Fruit fly (Drosophila melanogaster) whole organism, embryonic: ENCODE data around the gene CG17786.

Source experiments
- Adf1 ChIP-seq: fragments of 200-800 bp; sonication (Bioruptor generic); IDR thresholded peaks from 2 replicates; pipeline ENCODE4 v1.3.6; 2022; ENCODE audit warnings: missing biosample characterization, missing genetic modification characterization
- Atf-2 ChIP-seq: fragments of 200-800 bp; sonication (Bioruptor generic); optimal IDR thresholded peaks from 2 replicates; lab custom pipeline; 2016; ENCODE audit warnings: missing biosample characterization, missing genetic modification characterization
- Blimp-1 ChIP-seq: fragments of 200-800 bp; sonication (Bioruptor generic); optimal IDR thresholded peaks from 3 replicates; lab custom pipeline; 2018; ENCODE audit warnings: missing biosample characterization, missing genetic modification characterization, mild to moderate bottlenecking, moderate library complexity, missing genetic modification reagents
- CG10543 ChIP-seq: fragments of 200-800 bp; sonication (Bioruptor generic); optimal IDR thresholded peaks from 3 replicates; lab custom pipeline; 2017; ENCODE audit warnings: missing biosample characterization, mild to moderate bottlenecking, missing genetic modification characterization, moderate library complexity
- CG12769 ChIP-seq: fragments of 200-800 bp; sonication (Bioruptor generic); optimal IDR thresholded peaks from 2 replicates; lab custom pipeline; 2019; ENCODE audit warnings: missing biosample characterization, mild to moderate bottlenecking, missing genetic modification characterization, moderate library complexity
- CG13287 ChIP-seq: fragments of 200-800 bp; sonication (Bioruptor generic); IDR thresholded peaks from 2 replicates; pipeline ENCODE4 v1.3.6; 2022; ENCODE audit warnings: missing biosample characterization, missing genetic modification characterization; ENCODE audit not compliant: partially characterized antibody
- CG13296 ChIP-seq: fragments of 200-800 bp; sonication (Bioruptor generic); optimal IDR thresholded peaks from 3 replicates; lab custom pipeline; 2018; ENCODE audit warnings: missing biosample characterization, mild to moderate bottlenecking, missing genetic modification characterization
- CG17359 ChIP-seq: fragments of 200-800 bp; sonication (Bioruptor generic); optimal IDR thresholded peaks from 3 replicates; lab custom pipeline; 2018; ENCODE audit warnings: missing biosample characterization, mild to moderate bottlenecking, missing genetic modification characterization, moderate library complexity
- CG17385 ChIP-seq: fragments of 200-800 bp; sonication (Bioruptor generic); optimal IDR thresholded peaks from 3 replicates; lab custom pipeline; 2018; ENCODE audit warnings: missing biosample characterization, mild to moderate bottlenecking, missing genetic modification characterization
- CG3407 ChIP-seq: fragments of 200-800 bp; sonication (Bioruptor generic); optimal IDR thresholded peaks from 2 replicates; lab custom pipeline; 2018; ENCODE audit warnings: missing biosample characterization, mild to moderate bottlenecking, missing genetic modification characterization
- CG5953 ChIP-seq: fragments of 200-800 bp; sonication (Bioruptor generic); IDR thresholded peaks from 2 replicates; pipeline ENCODE4 v1.3.6; 2022; ENCODE audit warnings: missing biosample characterization, missing genetic modification characterization
- CG6765 ChIP-seq: fragments of 200-800 bp; sonication (Bioruptor generic); optimal IDR thresholded peaks from 3 replicates; lab custom pipeline; 2017; ENCODE audit warnings: missing biosample characterization, mild to moderate bottlenecking, missing genetic modification characterization
- CrebB ChIP-seq: fragments of 200-800 bp; sonication (Bioruptor generic); optimal IDR thresholded peaks from 3 replicates; lab custom pipeline; 2018; ENCODE audit warnings: missing biosample characterization, mild to moderate bottlenecking, missing genetic modification characterization
- D19B ChIP-seq: fragments of 200-800 bp; sonication (Bioruptor generic); optimal IDR thresholded peaks from 2 replicates; lab custom pipeline; 2017; ENCODE audit warnings: missing biosample characterization, mild to moderate bottlenecking, missing genetic modification characterization
- Eip74EF ChIP-seq, 2 experiments: fragments of 200-800 bp in 1 of 2; fragments of >200 bp in 1 of 2; sonication (Bioruptor generic) in 1 of 2; optimal IDR thresholded peaks; 2 replicates each; lab custom pipeline; 2017 to 2019; ENCODE audit warnings: missing biosample characterization in 2 of 2, missing genetic modification characterization in 2 of 2, mild to moderate bottlenecking in 1 of 2, moderate library complexity in 1 of 2
- HLHmδ ChIP-seq: fragments of 200-800 bp; sonication (Bioruptor generic); optimal IDR thresholded peaks from 2 replicates; lab custom pipeline; 2018; ENCODE audit warnings: missing biosample characterization, mild to moderate bottlenecking, missing genetic modification characterization, moderate library complexity
- Jarid2 ChIP-seq: fragments of 200-800 bp; sonication (Bioruptor generic); optimal IDR thresholded peaks from 3 replicates; lab custom pipeline; 2017; ENCODE audit warnings: mild to moderate bottlenecking, missing biosample characterization, missing genetic modification reagents, missing genetic modification characterization
- MBD-R2 ChIP-seq: fragments of 200-800 bp; sonication (Bioruptor generic); IDR thresholded peaks from 2 replicates; pipeline ENCODE4 v1.3.6; 2022; ENCODE audit warnings: missing biosample characterization, missing genetic modification characterization
- Mad ChIP-seq: fragments of 200-800 bp; sonication (Bioruptor generic); optimal IDR thresholded peaks from 2 replicates; lab custom pipeline; 2016; ENCODE audit warnings: missing biosample characterization, missing genetic modification characterization
- Med ChIP-seq: fragments of 200-800 bp; sonication (Bioruptor generic); peaks from one replicate; lab custom pipeline; 2016; ENCODE audit warnings: missing biosample characterization, missing genetic modification characterization, mild to moderate bottlenecking, inconsistent platforms, moderate library complexity
- Nf-YC ChIP-seq: fragments of 200-800 bp; optimal IDR thresholded peaks from 3 replicates; lab custom pipeline; 2019; ENCODE audit warnings: missing biosample characterization, mild to moderate bottlenecking, missing genetic modification characterization, moderate library complexity
- Pdp1 ChIP-seq, 2 experiments: fragments of 200-800 bp; sonication (Bioruptor generic); optimal IDR thresholded peaks; 3 replicates each; lab custom pipeline; 2016; ENCODE audit warnings: missing biosample characterization in 2 of 2, missing genetic modification characterization in 2 of 2, mild to moderate bottlenecking in 1 of 2, moderate library complexity in 1 of 2
- Sry-δ ChIP-seq: fragments of 200-800 bp; sonication (Bioruptor generic); optimal IDR thresholded peaks from 2 replicates; lab custom pipeline; 2016; ENCODE audit warnings: missing biosample characterization, missing genetic modification characterization
- Trl ChIP-seq, 3 experiments: fragments of >200 bp in 2 of 3; fragments of 200-800 bp in 1 of 3; sonication (Bioruptor generic) in 1 of 3; optimal IDR thresholded peaks; 2 replicates in 1 of 3; 3 replicates in 2 of 3; lab custom pipeline; 2016 to 2017; ENCODE audit warnings: missing biosample characterization in 1 of 3, missing genetic modification characterization in 1 of 3
- abd-A ChIP-seq: fragments of 200-800 bp; sonication (Bioruptor generic); optimal IDR thresholded peaks from 3 replicates; lab custom pipeline; 2019; ENCODE audit warnings: missing biosample characterization, mild to moderate bottlenecking, missing genetic modification characterization, moderate library complexity
- bsh ChIP-seq, 2 experiments: fragments of 200-800 bp; sonication (Bioruptor generic); optimal IDR thresholded peaks; 2 replicates each; lab custom pipeline; 2017 to 2018; ENCODE audit warnings: mild to moderate bottlenecking in 2 of 2, missing biosample characterization in 2 of 2, missing genetic modification characterization in 2 of 2, moderate library complexity in 1 of 2
- caup ChIP-seq: fragments of 200-800 bp; sonication (Bioruptor generic); optimal IDR thresholded peaks from 3 replicates; lab custom pipeline; 2017; ENCODE audit warnings: missing biosample characterization, mild to moderate bottlenecking, missing genetic modification characterization, moderate library complexity; ENCODE audit not compliant: severe bottlenecking
- ci ChIP-seq: fragments of 200-800 bp; sonication (Bioruptor generic); IDR thresholded peaks from 3 replicates; pipeline ENCODE4 v1.3.6; 2022; ENCODE audit warnings: missing biosample characterization, missing genetic modification characterization
- crp ChIP-seq, 2 experiments: fragments of 200-800 bp; sonication (Bioruptor generic); optimal IDR thresholded peaks; 2 replicates in 1 of 2; 3 replicates in 1 of 2; lab custom pipeline; 2017; ENCODE audit warnings: missing biosample characterization in 2 of 2, missing genetic modification characterization in 2 of 2, mild to moderate bottlenecking in 1 of 2, moderate library complexity in 1 of 2
- exex ChIP-seq: fragments of 200-800 bp; sonication (Bioruptor generic); optimal IDR thresholded peaks from 4 replicates; lab custom pipeline; 2018; ENCODE audit warnings: missing biosample characterization, mild to moderate bottlenecking, missing genetic modification characterization, moderate library complexity
- gro ChIP-seq: fragments of 200-800 bp; sonication (Bioruptor generic); optimal IDR thresholded peaks from 2 replicates; lab custom pipeline; 2016; ENCODE audit warnings: missing biosample characterization, missing genetic modification characterization
- hbn ChIP-seq: fragments of 200-800 bp; sonication (Bioruptor generic); IDR thresholded peaks from 2 replicates; pipeline ENCODE4 v1.3.6; 2022; ENCODE audit warnings: missing biosample characterization, missing genetic modification characterization; ENCODE audit not compliant: partially characterized antibody
- her ChIP-seq: fragments of 200-800 bp; sonication (Bioruptor generic); optimal IDR thresholded peaks from 2 replicates; lab custom pipeline; 2016; ENCODE audit warnings: missing biosample characterization, missing genetic modification characterization
- hkb ChIP-seq, 2 experiments: fragments of 200-800 bp in 1 of 2; fragments of >200 bp in 1 of 2; sonication (Bioruptor generic) in 1 of 2; IDR thresholded peaks in 1 of 2; optimal IDR thresholded peaks in 1 of 2; 2 replicates each; pipeline versions ENCODE4 v1.3.6 to Lab custom; 2017 to 2022; ENCODE audit warnings: missing biosample characterization in 1 of 2, missing genetic modification characterization in 1 of 2
- insv ChIP-seq, 2 experiments: fragments of 200-800 bp; sonication (Bioruptor generic); optimal IDR thresholded peaks; 3 replicates each; lab custom pipeline; 2016 to 2018; ENCODE audit warnings: missing biosample characterization in 2 of 2, missing genetic modification characterization in 2 of 2
- kni ChIP-seq: fragments of 200-800 bp; sonication (Bioruptor generic); optimal IDR thresholded peaks from 3 replicates; lab custom pipeline; 2017; ENCODE audit warnings: mild to moderate bottlenecking, missing biosample characterization, missing genetic modification reagents, missing genetic modification characterization
- nom ChIP-seq: fragments of 200-800 bp; sonication (Bioruptor generic); optimal IDR thresholded peaks from 2 replicates; lab custom pipeline; 2017; ENCODE audit warnings: missing biosample characterization, missing genetic modification characterization, mild to moderate bottlenecking, moderate library complexity, missing genetic modification reagents
- otp ChIP-seq: fragments of 200-800 bp; sonication (Bioruptor generic); IDR thresholded peaks from 3 replicates; pipeline ENCODE4, ENCODE4 v1.3.6; 2022; ENCODE audit warnings: missing biosample characterization, missing genetic modification characterization
- pita ChIP-seq: fragments of 200-800 bp; sonication (Bioruptor generic); optimal IDR thresholded peaks from 2 replicates; lab custom pipeline; 2017; ENCODE audit warnings: missing biosample characterization, mild to moderate bottlenecking, missing genetic modification characterization
- psq ChIP-seq: fragments of 200-800 bp; sonication (Bioruptor generic); optimal IDR thresholded peaks from 2 replicates; lab custom pipeline; 2017; ENCODE audit warnings: missing biosample characterization, missing genetic modification characterization
- rib ChIP-seq: fragments of 200-800 bp; sonication (Bioruptor generic); IDR thresholded peaks from 2 replicates; pipeline ENCODE4 v1.3.6; 2022; ENCODE audit warnings: missing biosample characterization, missing genetic modification characterization
- sens ChIP-seq: fragments of 200-800 bp; sonication (Bioruptor generic); peaks from one replicate; lab custom pipeline; 2016; ENCODE audit warnings: missing biosample characterization, missing genetic modification characterization
- so ChIP-seq: fragments of 200-800 bp; sonication (Bioruptor generic); IDR thresholded peaks from 3 replicates; pipeline ENCODE4 v1.3.6; 2022; ENCODE audit warnings: missing biosample characterization, missing genetic modification characterization
- ssp ChIP-seq: fragments of 200-800 bp; sonication (Bioruptor generic); IDR thresholded peaks from 2 replicates; pipeline ENCODE4 v1.3.6; 2022; ENCODE audit warnings: missing biosample characterization, missing genetic modification characterization
- unc-4 ChIP-seq: fragments of 200-800 bp; sonication (Bioruptor generic); IDR thresholded peaks from 2 replicates; pipeline ENCODE4 v1.3.6; 2022; ENCODE audit warnings: missing biosample characterization, missing genetic modification characterization; ENCODE audit not compliant: partially characterized antibody
- wdn ChIP-seq: fragments of 200-800 bp; sonication (Bioruptor generic); IDR thresholded peaks from 2 replicates; pipeline ENCODE4 v1.3.6; 2022; ENCODE audit warnings: missing biosample characterization, missing genetic modification characterization
- zen2 ChIP-seq: fragments of 200-800 bp; sonication (Bioruptor generic); IDR thresholded peaks from 3 replicates; pipeline ENCODE4 v1.3.6; 2022; ENCODE audit warnings: missing biosample characterization, missing genetic modification characterization; ENCODE audit not compliant: partially characterized antibody

CG17786 gene

DNA sequence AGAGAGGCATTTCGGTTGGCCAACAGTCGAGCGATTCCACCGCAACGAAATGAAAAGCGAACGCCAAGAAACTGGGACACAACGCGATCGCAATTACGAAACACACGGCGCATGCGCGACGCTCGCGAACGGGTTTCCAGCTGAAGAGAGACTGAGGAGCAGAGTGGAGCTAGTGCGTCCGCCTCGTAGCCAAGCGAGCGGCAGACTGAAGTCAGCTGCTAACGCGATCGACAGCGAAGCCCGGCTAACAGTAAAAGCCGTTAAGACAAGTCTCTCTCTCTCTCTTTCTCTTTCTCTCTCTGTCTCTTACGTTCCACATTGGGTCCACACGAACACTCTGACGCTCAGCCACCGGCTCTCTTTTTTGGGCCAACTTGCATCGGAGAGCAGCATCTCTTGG lies at the start of gene CG17786:
Gene CG17786 (minus strand): TSS at position 154 of the 400 bp plus-strand sequence.
- peak; percentile 25 for TF ChIP-seq abd-A (tag; lab: Kevin White, UChicago)
- peak in 1 of 2 experiments; percentile 41 for TF ChIP-seq crp (GFP tag; optimal IDR thresholded peaks at IDR 0.05; lab: Kevin White, UChicago)
- peak in 1 of 2 experiments; percentile 27 for TF ChIP-seq Eip74EF (GFP tag; optimal IDR thresholded peaks at IDR 0.05; lab: Kevin White, UChicago)
- TF ChIP-seq pita: no peak
- 0 out of 2 replicates have a peak, but pooled peaks have one; percentile 40 for TF ChIP-seq rib
- no peak for TF ChIP-seq hkb (optimal IDR thresholded peaks at IDR 0.05; lab: Kevin White, UChicago)
- peak; percentile 49 for TF ChIP-seq hkb (GFP tag; IDR thresholded peaks at IDR 0.05; lab: Robert Waterston, UW)
- no peak for TF ChIP-seq CG17359 (tag; lab: Kevin White, UChicago)
- 0 out of 2 replicates have a peak, but pooled peaks have one; percentile 9 for TF ChIP-seq CG5953 (GFP tag; lab: Robert Waterston, UW)
- no peak for TF ChIP-seq D19B
- TF ChIP-seq Jarid2 (GFP tag; lab: Kevin White, UChicago): peak; percentile 82
- TF ChIP-seq nom (GFP tag; lab: Kevin White, UChicago): peak; percentile 69
- no peak for TF ChIP-seq ssp (GFP tag; lab: Robert Waterston, UW)
- peak; percentile 35 for TF ChIP-seq CG10543 (GFP tag; lab: Kevin White, UChicago)
- TF ChIP-seq Trl (optimal IDR thresholded peaks at IDR 0.05; lab: Kevin White, UChicago): peak; percentile 79 to 81
- TF ChIP-seq Trl (GFP tag; optimal IDR thresholded peaks at IDR 0.05; lab: Kevin White, UChicago): no peak
- no peak for TF ChIP-seq exex
- TF ChIP-seq hbn (GFP tag; lab: Robert Waterston, UW): 0 out of 2 replicates have a peak, but pooled peaks have one; percentile 29
- TF ChIP-seq zen2 (GFP tag; lab: Robert Waterston, UW): peak; percentile 35; the same call in 1 of the 3 replicates
- peak; percentile 14 for TF ChIP-seq CG6765 (GFP tag; lab: Kevin White, UChicago)
- no peak for TF ChIP-seq Sry-δ
- no peak for TF ChIP-seq psq (GFP tag; lab: Kevin White, UChicago)
- peak; percentile 9 for TF ChIP-seq Nf-YC
- TF ChIP-seq unc-4: peak; percentile 40; the same call in 1 of the 2 replicates
- TF ChIP-seq CG3407 (GFP tag; lab: Kevin White, UChicago): no peak
- peak; percentile 75; the same call in 2 of the 3 replicates for TF ChIP-seq ci
- no peak for TF ChIP-seq insv (GFP tag; optimal IDR thresholded peaks at IDR 0.05; lab: Kevin White, UChicago)
- peak; percentile 64 for TF ChIP-seq CG13287
- peak; percentile 17 for TF ChIP-seq CrebB (tag; lab: Kevin White, UChicago)
- no peak for TF ChIP-seq Atf-2
- TF ChIP-seq gro (GFP tag; lab: Kevin White, UChicago): peak; percentile 5
- TF ChIP-seq Pdp1 (GFP tag; optimal IDR thresholded peaks at IDR 0.05; lab: Kevin White, UChicago): peak in 1 of 2 experiments; percentile 54
- TF ChIP-seq Med (GFP tag; lab: Kevin White, UChicago): peak; percentile 83
- TF ChIP-seq sens (GFP tag; lab: Kevin White, UChicago): peak; percentile 75
- peak in 1 of 2 experiments; percentile 20 for TF ChIP-seq bsh (GFP tag; optimal IDR thresholded peaks at IDR 0.05; lab: Kevin White, UChicago)
- TF ChIP-seq kni (GFP tag; lab: Kevin White, UChicago): peak; percentile 73
- TF ChIP-seq HLHmδ: peak; percentile 17
- TF ChIP-seq Blimp-1 (GFP tag; lab: Kevin White, UChicago): peak; percentile 85
- TF ChIP-seq CG12769 (tag; lab: Kevin White, UChicago): peak; percentile 56
- peak; percentile 43; the same call in 1 of the 3 replicates for TF ChIP-seq so (GFP tag; lab: Robert Waterston, UW)
- peak; percentile 21; the same call in 1 of the 2 replicates for TF ChIP-seq MBD-R2
- TF ChIP-seq CG17385: peak; percentile 17
- TF ChIP-seq CG13296 (GFP tag; lab: Kevin White, UChicago): peak; percentile 3
- no peak for TF ChIP-seq wdn
- peak; percentile 54; the same call in 1 of the 2 replicates for TF ChIP-seq Adf1 (GFP tag; lab: Robert Waterston, UW)
- peak; percentile 32 for TF ChIP-seq caup (GFP tag; lab: Kevin White, UChicago)
- peak; percentile 36; the same call in 1 of the 3 replicates for TF ChIP-seq otp (GFP tag; lab: Robert Waterston, UW)
- TF ChIP-seq her (GFP tag; lab: Kevin White, UChicago): peak; percentile 48
- TF ChIP-seq Mad (GFP tag; lab: Kevin White, UChicago): no peak
